Fruit fly (Drosophila melanogaster) whole organism, adult: ENCODE results near the gene CG10651.

Source experiments
- CG33017 ChIP-seq: fragments of 200-800 bp; sonication (Bioruptor generic); optimal IDR thresholded peaks from 2 replicates; lab custom pipeline; 2018; ENCODE audit warnings: missing biosample characterization, mild to moderate bottlenecking, missing genetic modification characterization, moderate library complexity
- CG5204 ChIP-seq: fragments of 200-800 bp; sonication (Bioruptor generic); optimal IDR thresholded peaks from 2 replicates; lab custom pipeline; 2016; ENCODE audit warnings: missing biosample characterization, missing genetic modification characterization
- kay ChIP-seq: fragments of 200-800 bp; sonication (Bioruptor generic); peaks from one replicate; lab custom pipeline; 2016; ENCODE audit warnings: missing biosample characterization, missing genetic modification characterization, borderline replicate concordance
- ovo ChIP-seq: fragments of 200-800 bp; sonication (Bioruptor generic); optimal IDR thresholded peaks from 2 replicates; lab custom pipeline; 2016; ENCODE audit warnings: missing biosample characterization, missing genetic modification characterization
- pad ChIP-seq: fragments of 200-800 bp; sonication (Bioruptor generic); optimal IDR thresholded peaks from 3 replicates; lab custom pipeline; 2017; ENCODE audit warnings: missing biosample characterization, missing genetic modification characterization, mild to moderate bottlenecking, moderate library complexity, missing genetic modification reagents

- TF ChIP-seq CG5204 (GFP tag; lab: Kevin White, UChicago) (no peak), pad (GFP tag; lab: Kevin White, UChicago) (no peak), ovo (GFP tag; lab: Kevin White, UChicago) (no peak), CG33017 (tag; lab: Kevin White, UChicago) (no peak), kay (GFP tag; lab: Kevin White, UChicago) (peak; percentile 25)
Measured at dm6 chr2L:20117752-20118151, 17.0 kb downstream of the CG10651 start.
